Worm (Caenorhabditis elegans): Measurements from ENCODE around the gene srw-107.
A peak's percentile ranks its signal among the peaks of the same experiment; 100 is the strongest.

The srw-107 gene

DNA sequence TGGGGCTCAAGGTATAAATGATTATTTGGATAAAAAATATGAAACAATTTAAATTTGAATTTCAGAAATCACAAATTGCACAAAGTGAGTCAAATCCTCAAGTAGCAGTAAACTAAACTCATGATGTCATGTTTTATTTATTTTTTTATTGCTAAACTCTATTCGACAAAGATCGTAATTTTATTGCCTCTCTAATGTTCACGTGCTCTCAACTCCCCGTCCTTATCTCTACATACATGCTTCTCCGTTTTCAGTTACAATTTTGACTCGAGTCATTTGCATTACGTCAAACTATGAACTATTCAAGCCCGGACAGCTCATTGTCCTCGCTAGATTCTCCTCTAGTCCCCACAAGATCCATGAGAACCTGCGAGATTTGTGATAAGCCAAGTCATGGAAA lies 46.9 kb downstream of the srw-107 start, which contains the start of gene nhr-99:
Gene nhr-99 (plus strand): TSS at position 263 of the 400 bp plus-strand sequence.
- no peak for TF ChIP-seq isw-1 (GFP tag; IDR thresholded peaks at IDR 0.05)
- TF ChIP-seq unc-86 (tag; optimal IDR thresholded peaks at IDR 0.05) = no peak
- TF ChIP-seq ets-5 (GFP tag; IDR thresholded peaks at IDR 0.05) = no peak
- TF ChIP-seq nhr-237 (tag; optimal IDR thresholded peaks at IDR 0.05) = no peak
- TF ChIP-seq unc-30 (tag; optimal IDR thresholded peaks at IDR 0.05) = no peak
- no peak for TF ChIP-seq ama-1 (optimal IDR thresholded peaks at IDR 0.05)
- no peak for TF ChIP-seq lir-3 (tag; optimal IDR thresholded peaks at IDR 0.05; ENCODE audit: poor library complexity)
- TF ChIP-seq nhr-71 (tag; optimal IDR thresholded peaks at IDR 0.05) = no peak
- TF ChIP-seq nhr-20 (tag; optimal IDR thresholded peaks at IDR 0.05) = peak; percentile 40
- TF ChIP-seq elt-2 (tag; optimal IDR thresholded peaks at IDR 0.05) = peak; percentile 62
- no peak for TF ChIP-seq fkh-8 (tag; optimal IDR thresholded peaks at IDR 0.05)
- TF ChIP-seq lin-35 (GFP tag; optimal IDR thresholded peaks at IDR 0.05) = peak in 1 of 2 experiments; percentile 10

DNA sequence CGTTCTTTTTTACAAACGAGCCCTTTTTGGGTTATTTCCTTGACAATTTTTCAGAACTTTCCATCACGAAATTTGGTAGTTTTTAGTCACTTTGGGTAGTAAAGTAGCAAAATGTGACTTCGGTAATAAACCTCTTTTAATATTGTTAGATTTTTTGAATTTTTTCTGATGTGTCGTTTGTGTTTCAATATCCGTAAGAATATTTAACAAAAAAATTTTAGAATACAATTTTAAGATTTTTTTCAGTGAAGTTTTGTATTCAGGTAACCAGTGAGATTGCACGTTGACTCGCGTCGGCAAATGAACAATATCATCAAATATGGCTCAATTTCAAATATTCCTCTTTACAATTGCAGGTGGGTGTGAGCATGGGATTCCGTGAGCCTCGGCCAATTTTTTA lies 48.8 kb downstream of the srw-107 start, which contains the start of gene srt-31:
Gene srt-31 (plus strand): TSS at position 301 of the 400 bp plus-strand sequence.
- TF ChIP-seq unc-30 (tag; optimal IDR thresholded peaks at IDR 0.05) (no peak), pag-3 (tag; optimal IDR thresholded peaks at IDR 0.05; ENCODE audit: borderline replicate concordance, insufficient read depth) (no peak), nhr-19 (GFP tag; conservative IDR thresholded peaks at IDR 0.05) (no peak), dsc-1 (tag; optimal IDR thresholded peaks at IDR 0.05) (no peak), lsy-2 (tag; optimal IDR thresholded peaks at IDR 0.05) (no peak), sox-4 (tag; optimal IDR thresholded peaks at IDR 0.05) (no peak), tlp-1 (tag; optimal IDR thresholded peaks at IDR 0.05) (no peak), fos-1 (tag; optimal IDR thresholded peaks at IDR 0.05) (no peak), lin-14 (GFP tag; optimal IDR thresholded peaks at IDR 0.05) (no peak), mdl-1 (tag; optimal IDR thresholded peaks at IDR 0.05) (no peak), fkh-10 (GFP tag; optimal IDR thresholded peaks at IDR 0.05) (no peak), unc-98 (GFP tag; IDR thresholded peaks at IDR 0.05) (no peak), irx-1 (tag; optimal IDR thresholded peaks at IDR 0.05) (no peak)

Measured in whole organism, L1 larva.